Fruit fly (Drosophila melanogaster): Measurements from ENCODE around the gene CG14961.

The CG14961 gene

dm6 chr3L:3337345-3337928 is 7.6 kb downstream of the CG14961 start:
- peak; percentile 29 for TF ChIP-seq Vsx2 (GFP tag; optimal IDR thresholded peaks at IDR 0.05; ENCODE audit: partially characterized antibody)
- no peak for TF ChIP-seq Dfd (GFP tag; optimal IDR thresholded peaks at IDR 0.05)
- TF ChIP-seq psq (GFP tag; optimal IDR thresholded peaks at IDR 0.05) = peak; percentile 99

dm6 chr3L:3338028-3338855 is 8.4 kb downstream of the CG14961 start:
- TF ChIP-seq N (GFP tag; optimal IDR thresholded peaks at IDR 0.05) (no peak), Dfd (GFP tag; optimal IDR thresholded peaks at IDR 0.05) (no peak), rgr (GFP tag; optimal IDR thresholded peaks at IDR 0.05) (no peak), GATAd (GFP tag; optimal IDR thresholded peaks at IDR 0.05) (no peak), Vsx2 (GFP tag; optimal IDR thresholded peaks at IDR 0.05; ENCODE audit: partially characterized antibody) (no peak), Hr78 (GFP tag; optimal IDR thresholded peaks at IDR 0.05) (no peak), jim (GFP tag; optimal IDR thresholded peaks at IDR 0.05) (no peak), HLH106 (tag; optimal IDR thresholded peaks at IDR 0.05) (no peak), tai (GFP tag; optimal IDR thresholded peaks at IDR 0.05) (no peak), CrebA (GFP tag; optimal IDR thresholded peaks at IDR 0.05; ENCODE audit: borderline replicate concordance) (no peak), sv (GFP tag; optimal IDR thresholded peaks at IDR 0.05) (no peak), OdsH (GFP tag; optimal IDR thresholded peaks at IDR 0.05) (no peak), CG32264 (GFP tag; optimal IDR thresholded peaks at IDR 0.05) (no peak), brk (GFP tag; optimal IDR thresholded peaks at IDR 0.05) (no peak)

dm6 chr3L:3338882-3339590 is 9.2 kb downstream of the CG14961 start:
- TF ChIP-seq sage (GFP tag; optimal IDR thresholded peaks at IDR 0.05) = no peak
- TF ChIP-seq lola (GFP tag; optimal IDR thresholded peaks at IDR 0.05) = no peak
- TF ChIP-seq rgr (GFP tag; optimal IDR thresholded peaks at IDR 0.05) = no peak
- TF ChIP-seq jim (GFP tag; optimal IDR thresholded peaks at IDR 0.05) = no peak
- no peak for TF ChIP-seq psq (GFP tag; optimal IDR thresholded peaks at IDR 0.05)
- no peak for TF ChIP-seq Hr78 (GFP tag; optimal IDR thresholded peaks at IDR 0.05)
- TF ChIP-seq Dfd (GFP tag; optimal IDR thresholded peaks at IDR 0.05) = no peak
- no peak for TF ChIP-seq foxo (GFP tag; optimal IDR thresholded peaks at IDR 0.05)
- TF ChIP-seq Dif (GFP tag; optimal IDR thresholded peaks at IDR 0.05; ENCODE audit: partially characterized antibody) = no peak
- TF ChIP-seq sv (GFP tag; optimal IDR thresholded peaks at IDR 0.05) = no peak
- TF ChIP-seq Sp1 (GFP tag; optimal IDR thresholded peaks at IDR 0.05) = no peak
- TF ChIP-seq Jra (GFP tag; optimal IDR thresholded peaks at IDR 0.05) = no peak
- TF ChIP-seq h (GFP tag; optimal IDR thresholded peaks at IDR 0.05) = no peak
- TF ChIP-seq HLH106 (tag; optimal IDR thresholded peaks at IDR 0.05) = no peak
- no peak for TF ChIP-seq CG9705 (GFP tag; optimal IDR thresholded peaks at IDR 0.05)

DNA sequence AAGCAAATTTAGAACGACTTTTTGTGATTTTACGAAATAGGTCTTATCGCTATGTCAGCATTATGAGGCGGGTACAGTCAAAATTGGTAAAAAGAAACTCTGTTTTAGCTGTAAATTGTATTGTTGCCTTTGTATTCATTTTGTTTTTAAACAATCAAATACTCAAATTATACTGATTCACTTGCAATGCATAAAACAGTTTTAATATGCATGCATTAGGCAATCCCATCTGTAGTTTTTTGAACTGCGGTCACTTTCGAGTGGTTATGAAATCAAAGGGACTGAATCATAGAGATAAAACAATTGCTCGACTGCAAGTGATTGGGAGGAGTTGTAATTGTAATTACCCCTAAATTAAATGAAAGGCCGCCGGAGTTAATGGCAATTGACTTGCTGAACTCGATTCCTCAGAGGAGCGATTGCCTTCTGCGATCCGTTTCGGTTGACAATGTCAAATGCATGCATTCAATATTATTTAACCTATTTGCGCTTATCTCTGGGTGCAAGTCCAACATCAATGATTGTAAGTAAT is 9.9 kb downstream of the CG14961 start:
- TF ChIP-seq usp (GFP tag; optimal IDR thresholded peaks at IDR 0.05) = no peak
- no peak for TF ChIP-seq dsf (GFP tag; optimal IDR thresholded peaks at IDR 0.05; ENCODE audit: borderline replicate concordance)
- TF ChIP-seq psq (GFP tag; optimal IDR thresholded peaks at IDR 0.05) = peak; percentile 13
- TF ChIP-seq Sp1 (GFP tag; optimal IDR thresholded peaks at IDR 0.05) = peak; percentile 26
- peak; percentile 44 for TF ChIP-seq fru (GFP tag; optimal IDR thresholded peaks at IDR 0.05)
- TF ChIP-seq Hr78 (GFP tag; optimal IDR thresholded peaks at IDR 0.05) = no peak
- peak; percentile 58 for TF ChIP-seq ey (GFP tag; optimal IDR thresholded peaks at IDR 0.05)
- no peak for TF ChIP-seq Rel (GFP tag; optimal IDR thresholded peaks at IDR 0.05)
- TF ChIP-seq Rel (tag; optimal IDR thresholded peaks at IDR 0.05) = no peak
- TF ChIP-seq Hnf4 (GFP tag; optimal IDR thresholded peaks at IDR 0.05) = peak; percentile 10
- TF ChIP-seq Dfd (GFP tag; optimal IDR thresholded peaks at IDR 0.05) = no peak
- peak; percentile 35 for TF ChIP-seq HLH106 (tag; optimal IDR thresholded peaks at IDR 0.05)
- peak; percentile 58 for TF ChIP-seq rgr (GFP tag; optimal IDR thresholded peaks at IDR 0.05)
- TF ChIP-seq OdsH (GFP tag; optimal IDR thresholded peaks at IDR 0.05) = peak; percentile 14
- no peak for TF ChIP-seq Mio (GFP tag; optimal IDR thresholded peaks at IDR 0.05)
- no peak for TF ChIP-seq woc (GFP tag; optimal IDR thresholded peaks at IDR 0.05)
- no peak for TF ChIP-seq Hr83 (GFP tag; optimal IDR thresholded peaks at IDR 0.05; ENCODE audit: poor library complexity, severe bottlenecking)
- TF ChIP-seq Jra (GFP tag; optimal IDR thresholded peaks at IDR 0.05) = no peak
- TF ChIP-seq CG9705 (GFP tag; optimal IDR thresholded peaks at IDR 0.05) = no peak
- peak; percentile 6 for TF ChIP-seq br (GFP tag; optimal IDR thresholded peaks at IDR 0.05)
- TF ChIP-seq foxo (GFP tag; optimal IDR thresholded peaks at IDR 0.05) = peak in 1 of 2 experiments; percentile 18

Measured in whole organism, wandering third instar larva.